Fruit fly (Drosophila melanogaster) whole organism, embryonic: ENCODE data around the gene Takl2.
A peak's percentile ranks its signal among the peaks of the same experiment; 100 is the strongest.

Source experiments
- ATbp ChIP-seq: fragments of 200-800 bp; sonication (Bioruptor generic); optimal IDR thresholded peaks from 2 replicates; lab custom pipeline; 2017; ENCODE audit warnings: missing biosample characterization, mild to moderate bottlenecking, missing genetic modification characterization, missing genetic modification reagents
- CG1024 ChIP-seq: fragments of 200-800 bp; sonication (Bioruptor generic); IDR thresholded peaks from 2 replicates; pipeline ENCODE4 v1.3.6; 2022; ENCODE audit warnings: missing biosample characterization, missing genetic modification characterization
- CG10267 ChIP-seq: fragments of 200-800 bp; sonication (Bioruptor generic); optimal IDR thresholded peaks from 2 replicates; lab custom pipeline; 2018; ENCODE audit warnings: missing biosample characterization, mild to moderate bottlenecking, missing genetic modification characterization, moderate library complexity
- CG10274 ChIP-seq: fragments of 200-800 bp; sonication (Bioruptor generic); optimal IDR thresholded peaks from 3 replicates; lab custom pipeline; 2017; ENCODE audit warnings: missing biosample characterization, mild to moderate bottlenecking, missing genetic modification characterization
- CG11085 ChIP-seq: fragments of 200-800 bp; sonication (Bioruptor generic); IDR thresholded peaks from 2 replicates; pipeline ENCODE4 v1.3.6; 2022; ENCODE audit warnings: missing biosample characterization, missing genetic modification characterization
- CG11504 ChIP-seq: fragments of 200-800 bp; sonication (Bioruptor generic); optimal IDR thresholded peaks from 3 replicates; lab custom pipeline; 2019; ENCODE audit warnings: missing biosample characterization, mild to moderate bottlenecking, missing genetic modification characterization, moderate library complexity
- CG12155 ChIP-seq: fragments of 200-800 bp; sonication (Bioruptor generic); optimal IDR thresholded peaks from 3 replicates; lab custom pipeline; 2016; ENCODE audit warnings: missing biosample characterization, missing genetic modification characterization
- CG15696 ChIP-seq: fragments of 200-800 bp; sonication (Bioruptor generic); optimal IDR thresholded peaks from 2 replicates; lab custom pipeline; 2019; ENCODE audit warnings: missing biosample characterization, mild to moderate bottlenecking, missing genetic modification characterization, moderate library complexity
- CG16815 ChIP-seq: fragments of 200-800 bp; sonication (Bioruptor generic); optimal IDR thresholded peaks from 3 replicates; lab custom pipeline; 2017; ENCODE audit warnings: missing biosample characterization, mild to moderate bottlenecking, missing genetic modification characterization
- CG18262 ChIP-seq: fragments of 200-800 bp; optimal IDR thresholded peaks from 3 replicates; lab custom pipeline; 2019; ENCODE audit warnings: missing biosample characterization, mild to moderate bottlenecking, missing genetic modification characterization, moderate library complexity
- CG2116 ChIP-seq: fragments of 200-800 bp; sonication (Bioruptor generic); optimal IDR thresholded peaks from 3 replicates; lab custom pipeline; 2018; ENCODE audit warnings: missing biosample characterization, mild to moderate bottlenecking, missing genetic modification characterization
- CG2678 ChIP-seq: fragments of 200-800 bp; sonication (Bioruptor generic); optimal IDR thresholded peaks from 3 replicates; lab custom pipeline; 2019; ENCODE audit warnings: missing biosample characterization, mild to moderate bottlenecking, missing genetic modification characterization, moderate library complexity
- CG2712 ChIP-seq: fragments of 200-800 bp; optimal IDR thresholded peaks from 3 replicates; lab custom pipeline; 2019; ENCODE audit warnings: missing biosample characterization, mild to moderate bottlenecking, missing genetic modification characterization, moderate library complexity
- CG30403 ChIP-seq: fragments of 200-800 bp; sonication (Bioruptor generic); optimal IDR thresholded peaks from 3 replicates; lab custom pipeline; 2016; ENCODE audit warnings: missing biosample characterization, missing genetic modification characterization
- CG30431 ChIP-seq: fragments of 200-800 bp; sonication (Bioruptor generic); optimal IDR thresholded peaks from 2 replicates; lab custom pipeline; 2017; ENCODE audit warnings: missing biosample characterization, missing genetic modification characterization
- CG3065 ChIP-seq: fragments of 200-800 bp; sonication (Bioruptor generic); optimal IDR thresholded peaks from 2 replicates; lab custom pipeline; 2016; ENCODE audit warnings: missing biosample characterization, missing genetic modification characterization
- CG7556 ChIP-seq: fragments of 200-800 bp; sonication (Bioruptor generic); optimal IDR thresholded peaks from 2 replicates; lab custom pipeline; 2017; ENCODE audit warnings: missing biosample characterization, mild to moderate bottlenecking, missing genetic modification characterization
- CG7963 ChIP-seq: fragments of 200-800 bp; sonication (Bioruptor generic); IDR thresholded peaks from 3 replicates; pipeline ENCODE4 v1.3.6; 2022; ENCODE audit warnings: missing biosample characterization, missing genetic modification characterization; ENCODE audit not compliant: partially characterized antibody
- CkIIα-i1 ChIP-seq: fragments of 200-800 bp; sonication (Bioruptor generic); IDR thresholded peaks from 2 replicates; pipeline ENCODE4 v1.3.6; 2022; ENCODE audit warnings: missing biosample characterization, missing genetic modification characterization
- Poxn ChIP-seq: fragments of 200-800 bp; sonication (Bioruptor generic); IDR thresholded peaks from 2 replicates; pipeline ENCODE4 v1.3.6; 2022; ENCODE audit warnings: missing biosample characterization, missing genetic modification characterization
- Scr ChIP-seq: fragments of 200-800 bp; sonication (Bioruptor generic); IDR thresholded peaks from 2 replicates; pipeline ENCODE4 v1.3.6; 2022; ENCODE audit warnings: missing biosample characterization, missing genetic modification characterization; ENCODE audit not compliant: partially characterized antibody
- Sox102F ChIP-seq: fragments of 200-800 bp; sonication (Bioruptor generic); optimal IDR thresholded peaks from 2 replicates; lab custom pipeline; 2018; ENCODE audit warnings: missing biosample characterization, mild to moderate bottlenecking, missing genetic modification characterization, moderate library complexity
- TFAM ChIP-seq: fragments of 200-800 bp; sonication (Bioruptor generic); optimal IDR thresholded peaks from 2 replicates; lab custom pipeline; 2017; ENCODE audit warnings: missing biosample characterization, missing genetic modification characterization, inconsistent platforms
- Trl ChIP-seq, 3 experiments: fragments of >200 bp in 2 of 3; fragments of 200-800 bp in 1 of 3; sonication (Bioruptor generic) in 1 of 3; optimal IDR thresholded peaks; 2 replicates in 1 of 3; 3 replicates in 2 of 3; lab custom pipeline; 2016 to 2017; ENCODE audit warnings: missing biosample characterization in 1 of 3, missing genetic modification characterization in 1 of 3
- Vsx1 ChIP-seq: fragments of 200-800 bp; sonication (Bioruptor generic); optimal IDR thresholded peaks from 2 replicates; lab custom pipeline; 2017; ENCODE audit warnings: missing biosample characterization, mild to moderate bottlenecking, missing genetic modification characterization, missing genetic modification reagents
- croc ChIP-seq: fragments of 200-800 bp; sonication (Bioruptor generic); conservative IDR thresholded peaks from 3 replicates; pipeline ENCODE4 v1.3.6; 2022; ENCODE audit warnings: missing biosample characterization, missing genetic modification characterization
- crol ChIP-seq: fragments of 200-800 bp; sonication (Bioruptor generic); IDR thresholded peaks from 2 replicates; pipeline ENCODE4 v1.3.6; 2022; ENCODE audit warnings: missing biosample characterization, missing genetic modification characterization
- cwo ChIP-seq: fragments of 200-800 bp; sonication (Bioruptor generic); optimal IDR thresholded peaks from 3 replicates; lab custom pipeline; 2017; ENCODE audit warnings: missing biosample characterization, missing genetic modification characterization, mild to moderate bottlenecking, moderate library complexity, missing genetic modification reagents
- dan ChIP-seq: fragments of 200-800 bp; sonication (Bioruptor generic); IDR thresholded peaks from 2 replicates; pipeline ENCODE4 v1.3.6; 2022; ENCODE audit warnings: missing biosample characterization, missing genetic modification characterization
- disco-r ChIP-seq: fragments of 200-800 bp; sonication (Bioruptor generic); optimal IDR thresholded peaks from 2 replicates; lab custom pipeline; 2016; ENCODE audit warnings: missing biosample characterization, missing genetic modification characterization
- emc ChIP-seq: fragments of 200-800 bp; sonication (Bioruptor generic); optimal IDR thresholded peaks from 2 replicates; lab custom pipeline; 2016; ENCODE audit warnings: missing biosample characterization, missing genetic modification characterization
- ewg ChIP-seq: fragments of 200-800 bp; sonication (Bioruptor generic); optimal IDR thresholded peaks from 3 replicates; lab custom pipeline; 2017; ENCODE audit warnings: mild to moderate bottlenecking, missing biosample characterization, missing genetic modification reagents, missing genetic modification characterization
- eyg ChIP-seq: fragments of 200-800 bp; sonication (Bioruptor generic); optimal IDR thresholded peaks from 3 replicates; lab custom pipeline; 2016; ENCODE audit warnings: missing biosample characterization, missing genetic modification characterization
- fd102C ChIP-seq: fragments of 200-800 bp; sonication (Bioruptor generic); optimal IDR thresholded peaks from 2 replicates; lab custom pipeline; 2018; ENCODE audit warnings: missing biosample characterization, mild to moderate bottlenecking, missing genetic modification characterization, moderate library complexity
- fd3F ChIP-seq: fragments of 200-800 bp; sonication (Bioruptor generic); optimal IDR thresholded peaks from 2 replicates; lab custom pipeline; 2018; ENCODE audit warnings: missing biosample characterization, mild to moderate bottlenecking, missing genetic modification characterization, moderate library complexity
- fru ChIP-seq: fragments of >200 bp; optimal IDR thresholded peaks from 2 replicates; lab custom pipeline; 2017
- fu2 ChIP-seq: fragments of 200-800 bp; sonication (Bioruptor generic); optimal IDR thresholded peaks from 2 replicates; lab custom pipeline; 2016; ENCODE audit warnings: missing biosample characterization, missing genetic modification characterization
- gem ChIP-seq: fragments of 200-800 bp; sonication (Bioruptor generic); optimal IDR thresholded peaks from 2 replicates; lab custom pipeline; 2019; ENCODE audit warnings: missing biosample characterization, mild to moderate bottlenecking, missing genetic modification characterization, moderate library complexity
- inv ChIP-seq: fragments of 200-800 bp; sonication (Bioruptor generic); IDR thresholded peaks from 2 replicates; pipeline ENCODE4 v1.3.6; 2022; ENCODE audit warnings: missing biosample characterization, missing genetic modification characterization; ENCODE audit not compliant: partially characterized antibody
- mld ChIP-seq: fragments of 200-800 bp; sonication (Bioruptor generic); IDR thresholded peaks from 3 replicates; pipeline ENCODE4 v1.3.6; 2022; ENCODE audit warnings: missing biosample characterization, missing genetic modification characterization; ENCODE audit not compliant: partially characterized antibody
- nmo ChIP-seq: fragments of 200-800 bp; sonication (Bioruptor generic); optimal IDR thresholded peaks from 2 replicates; lab custom pipeline; 2018; ENCODE audit warnings: missing biosample characterization, mild to moderate bottlenecking, missing genetic modification characterization, moderate library complexity
- oc ChIP-seq: fragments of 200-800 bp; sonication (Bioruptor generic); optimal IDR thresholded peaks from 2 replicates; lab custom pipeline; 2018; ENCODE audit warnings: missing biosample characterization, mild to moderate bottlenecking, missing genetic modification characterization, moderate library complexity
- sens-2 ChIP-seq: fragments of 200-800 bp; sonication (Bioruptor generic); IDR thresholded peaks from 2 replicates; pipeline ENCODE4 v1.3.6; 2022; ENCODE audit warnings: missing biosample characterization, missing genetic modification characterization
- so ChIP-seq: fragments of 200-800 bp; sonication (Bioruptor generic); IDR thresholded peaks from 3 replicates; pipeline ENCODE4 v1.3.6; 2022; ENCODE audit warnings: missing biosample characterization, missing genetic modification characterization
- sqz ChIP-seq: fragments of 200-800 bp; sonication (Bioruptor generic); optimal IDR thresholded peaks from 3 replicates; lab custom pipeline; 2018; ENCODE audit warnings: missing biosample characterization, mild to moderate bottlenecking, missing genetic modification characterization
- tap ChIP-seq: fragments of 200-800 bp; optimal IDR thresholded peaks from 3 replicates; lab custom pipeline; 2019; ENCODE audit warnings: missing biosample characterization, mild to moderate bottlenecking, missing genetic modification characterization, moderate library complexity
- tna ChIP-seq: fragments of 200-800 bp; sonication (Bioruptor generic); IDR thresholded peaks from 2 replicates; pipeline ENCODE4 v1.3.6; 2022; ENCODE audit warnings: missing biosample characterization, missing genetic modification characterization; ENCODE audit not compliant: partially characterized antibody
- trem ChIP-seq: fragments of 200-800 bp; optimal IDR thresholded peaks from 3 replicates; lab custom pipeline; 2019; ENCODE audit warnings: missing biosample characterization, mild to moderate bottlenecking, missing genetic modification characterization, moderate library complexity
- tx ChIP-seq: fragments of 200-800 bp; sonication (Bioruptor generic); optimal IDR thresholded peaks from 2 replicates; lab custom pipeline; 2016; ENCODE audit warnings: missing biosample characterization, missing genetic modification characterization

Gene Takl2

DNA sequence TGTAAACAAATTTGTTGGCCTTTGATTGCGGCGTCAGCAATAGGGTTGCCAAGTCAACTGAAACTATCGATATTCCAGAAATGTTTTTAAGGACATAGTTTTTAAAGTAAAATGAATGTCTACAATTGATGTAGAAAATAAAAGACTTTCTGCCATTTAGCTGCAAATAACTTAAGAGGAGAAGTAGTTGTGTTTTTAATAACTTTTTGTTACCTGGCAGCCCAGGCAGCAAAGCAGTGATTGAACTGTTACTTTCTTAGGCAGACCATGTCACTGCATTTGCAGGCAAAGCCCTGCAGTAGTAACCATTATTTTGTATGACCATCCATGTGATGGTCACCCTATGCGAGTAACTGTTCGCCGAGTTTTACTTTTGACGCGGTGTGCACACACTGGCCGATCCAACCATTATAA, 16.9 kb upstream of the Takl2 start, which contains the start of the genes rumi, CG7029 and Usp12-46 (continued):
- TF ChIP-seq emc = peak; percentile 76
- TF ChIP-seq tx (GFP tag; lab: Kevin White, UChicago) = peak; percentile 85
- peak; percentile 91 for TF ChIP-seq CG2712 (tag; lab: Kevin White, UChicago)
- TF ChIP-seq CG2678 (tag; lab: Kevin White, UChicago) = no peak
- TF ChIP-seq sqz (GFP tag; lab: Kevin White, UChicago) = peak; percentile 57
- peak in 1 of 2 experiments; percentile 1 for TF ChIP-seq Trl (optimal IDR thresholded peaks at IDR 0.05; lab: Kevin White, UChicago)
- peak; percentile 92 for TF ChIP-seq Trl (GFP tag; optimal IDR thresholded peaks at IDR 0.05; lab: Kevin White, UChicago)
- no peak for TF ChIP-seq fru (lab: Kevin White, UChicago)
- no peak for TF ChIP-seq tna (GFP tag; lab: Robert Waterston, UW)
- TF ChIP-seq sens-2 (GFP tag; lab: Robert Waterston, UW) = peak; percentile 77; the same call in 1 of the 2 replicates
- peak; percentile 49 for TF ChIP-seq TFAM (GFP tag; lab: Kevin White, UChicago)
- 0 out of 2 replicates have a peak, but pooled peaks have one; percentile 29 for TF ChIP-seq CG11085 (GFP tag; lab: Robert Waterston, UW)
- TF ChIP-seq cwo = peak; percentile 57
- peak; percentile 64 for TF ChIP-seq inv (GFP tag; lab: Robert Waterston, UW)
- TF ChIP-seq trem (tag; lab: Kevin White, UChicago) = peak; percentile 83
- peak; percentile 86 for TF ChIP-seq Sox102F
- TF ChIP-seq CG3065 (GFP tag; lab: Kevin White, UChicago) = peak; percentile 74
- peak; percentile 87 for TF ChIP-seq CG15696 (tag; lab: Kevin White, UChicago)
- TF ChIP-seq CG2116 = peak; percentile 76
- peak; percentile 92 for TF ChIP-seq gem (tag; lab: Kevin White, UChicago)
- peak; percentile 93 for TF ChIP-seq nmo
- peak; percentile 88 for TF ChIP-seq CG12155 (GFP tag; lab: Kevin White, UChicago)
- peak; percentile 61; the same call in 1 of the 2 replicates for TF ChIP-seq Poxn (GFP tag; lab: Robert Waterston, UW)
- peak; percentile 60 for TF ChIP-seq croc (GFP tag; lab: Robert Waterston, UW)
- TF ChIP-seq CG11504 (tag; lab: Kevin White, UChicago) = peak; percentile 87
- TF ChIP-seq fd102C (GFP tag; lab: Kevin White, UChicago) = peak; percentile 76
- peak; percentile 79 for TF ChIP-seq CG16815
- peak; percentile 77; the same call in 1 of the 3 replicates for TF ChIP-seq so (GFP tag; lab: Robert Waterston, UW)
- 0 out of 3 replicates have a peak, but pooled peaks have one; percentile 62 for TF ChIP-seq CG7963 (GFP tag; lab: Robert Waterston, UW)
- no peak for TF ChIP-seq tap
- peak; percentile 91 for TF ChIP-seq CG30403 (GFP tag; lab: Kevin White, UChicago)
- TF ChIP-seq CkIIα-i1 (GFP tag; lab: Robert Waterston, UW) = no peak
- peak; percentile 90 for TF ChIP-seq fu2 (GFP tag; lab: Kevin White, UChicago)
- TF ChIP-seq mld (GFP tag; lab: Robert Waterston, UW) = peak; percentile 46; the same call in 1 of the 3 replicates
- peak; percentile 81 for TF ChIP-seq Scr (GFP tag; lab: Robert Waterston, UW)
- TF ChIP-seq CG18262 (tag; lab: Kevin White, UChicago) = peak; percentile 83
- TF ChIP-seq dan (GFP tag; lab: Robert Waterston, UW) = no peak
- TF ChIP-seq Vsx1 (GFP tag; lab: Kevin White, UChicago) = no peak
- TF ChIP-seq CG7556 = peak; percentile 75
- TF ChIP-seq ATbp (GFP tag; lab: Kevin White, UChicago) = peak; percentile 64
- TF ChIP-seq CG10267 (tag; lab: Kevin White, UChicago) = peak; percentile 80
- TF ChIP-seq CG1024 = peak; percentile 73
- TF ChIP-seq fd3F = peak; percentile 79
- peak; percentile 67 for TF ChIP-seq ewg (GFP tag; lab: Kevin White, UChicago)
- 0 out of 2 replicates have a peak, but pooled peaks have one; percentile 10 for TF ChIP-seq crol (GFP tag; lab: Robert Waterston, UW)
- peak; percentile 10 for TF ChIP-seq CG10274 (GFP tag; lab: Kevin White, UChicago)
- peak; percentile 57 for TF ChIP-seq disco-r (GFP tag; lab: Kevin White, UChicago)
- TF ChIP-seq oc (tag; lab: Kevin White, UChicago) = peak; percentile 77
- peak; percentile 72 for TF ChIP-seq CG30431 (GFP tag; lab: Kevin White, UChicago)
- TF ChIP-seq eyg (GFP tag; lab: Kevin White, UChicago) = peak; percentile 58
